Worm (Caenorhabditis elegans) whole organism, young adult: Measurements from ENCODE around the gene lgc-1.

Experiments used
- F52B5.7 ChIP-seq: sonication (generic microtip); optimal IDR thresholded peaks from 2 replicates; lab custom pipeline; 2016; ENCODE audit warnings: mild to moderate bottlenecking, missing genetic modification characterization, missing compliant biosample characterization
- F55B11.4 ChIP-seq: sonication (generic microtip); optimal IDR thresholded peaks from 2 replicates; lab custom pipeline; 2016; ENCODE audit warnings: missing compliant biosample characterization, missing genetic modification characterization, borderline replicate concordance; ENCODE audit not compliant: insufficient read depth
- F57C9.4 ChIP-seq: sonication (generic microtip); optimal IDR thresholded peaks from 2 replicates; lab custom pipeline; 2017; ENCODE audit warnings: mild to moderate bottlenecking, missing genetic modification characterization, missing compliant biosample characterization
- T07F8.4 ChIP-seq: sonication (generic microtip); optimal IDR thresholded peaks from 2 replicates; lab custom pipeline; 2016; ENCODE audit warnings: mild to moderate bottlenecking, missing genetic modification characterization, moderate library complexity, missing compliant biosample characterization
- ama-1 ChIP-seq, 3 experiments: fragments of 150-350 bp in 1 of 3; sonication (generic microtip) in 2 of 3; optimal IDR thresholded peaks; 2 replicates each; lab custom pipeline; 2014 to 2018; ENCODE audit warnings: missing biosample characterization in 2 of 3, missing genetic modification characterization in 2 of 3, missing genetic modification reagents in 2 of 3
- athp-1 ChIP-seq: sonication (generic microtip); optimal IDR thresholded peaks from 2 replicates; lab custom pipeline; 2017; ENCODE audit warnings: mild to moderate bottlenecking, missing genetic modification characterization, missing compliant biosample characterization
- egrh-3 ChIP-seq: fragments of 200-800 bp; sonication (Bioruptor generic); IDR thresholded peaks from 2 replicates; pipeline ENCODE4 v1.3.6; 2022; ENCODE audit warnings: missing genetic modification reagents, missing genetic modification characterization, missing compliant biosample characterization
- lin-35 ChIP-seq, 3 experiments: fragments of 150-350 bp in 2 of 3; sonication (generic microtip) in 1 of 3; optimal IDR thresholded peaks; 2 replicates each; lab custom pipeline; 2014 to 2018; ENCODE audit warnings: missing biosample characterization in 3 of 3, missing genetic modification characterization in 3 of 3, missing genetic modification reagents in 3 of 3
- unc-130 ChIP-seq: sonication (generic microtip); optimal IDR thresholded peaks from 2 replicates; lab custom pipeline; 2016; ENCODE audit warnings: missing genetic modification reagents, missing genetic modification characterization, missing compliant biosample characterization

- TF ChIP-seq ama-1 (optimal IDR thresholded peaks at IDR 0.05; lab: Kevin White, UChicago) (peak; percentile 15), ama-1 (GFP tag; optimal IDR thresholded peaks at IDR 0.05; lab: Kevin White, UChicago) (no peak), lin-35 (GFP tag; optimal IDR thresholded peaks at IDR 0.05; lab: Kevin White, UChicago) (peak in 1 of 3 experiments; percentile 17), T07F8.4 (tag; lab: Kevin White, UChicago) (no peak), athp-1 (tag; lab: Kevin White, UChicago) (no peak), egrh-3 (GFP tag; lab: Robert Waterston, UW) (peak; percentile 92), F55B11.4 (no peak), F57C9.4 (no peak), F52B5.7 (tag; lab: Kevin White, UChicago) (no peak), unc-130 (GFP tag; lab: Kevin White, UChicago) (no peak)
These were observed 51.8 kb downstream of the lgc-1 start for ce11 chrV:4186453-4187143.
